Worm (Caenorhabditis elegans) whole organism, L1 larva: ENCODE results near the gene cku-80.
A peak's percentile ranks its signal among the peaks of the same experiment; 100 is the strongest.

Experiments
- C04F5.9 ChIP-seq: sonication (generic microtip); optimal IDR thresholded peaks from 2 replicates; lab custom pipeline; 2016; ENCODE audit warnings: missing genetic modification characterization, missing compliant biosample characterization
- C16A3.4 ChIP-seq: fragments of 150-350 bp; optimal IDR thresholded peaks from 2 replicates; lab custom pipeline; 2014; ENCODE audit warnings: missing biosample characterization, missing genetic modification characterization
- F16B12.6 ChIP-seq: fragments of 150-350 bp; optimal IDR thresholded peaks from 2 replicates; lab custom pipeline; 2014; ENCODE audit warnings: missing biosample characterization, missing genetic modification characterization
- aly-2 ChIP-seq: fragments of 150-350 bp; optimal IDR thresholded peaks from 2 replicates; lab custom pipeline; 2014; ENCODE audit warnings: missing biosample characterization, missing genetic modification characterization
- ceh-8 ChIP-seq: fragments of 200-800 bp; sonication (Bioruptor generic); optimal IDR thresholded peaks from 2 replicates; lab custom pipeline; 2018; ENCODE audit warnings: mild to moderate bottlenecking, missing genetic modification characterization, moderate library complexity, missing compliant biosample characterization
- ceh-82 ChIP-seq, 3 experiments: fragments of 150-350 bp in 1 of 3; sonication (generic microtip) in 2 of 3; optimal IDR thresholded peaks; 2 replicates each; lab custom pipeline; 2014 to 2017; ENCODE audit warnings: missing biosample characterization in 3 of 3, missing genetic modification characterization in 3 of 3
- ceh-88 ChIP-seq: fragments of 200-800 bp; sonication (Bioruptor generic); IDR thresholded peaks from 2 replicates; pipeline ENCODE4 v1.3.6; 2022; ENCODE audit warnings: missing genetic modification characterization, missing compliant biosample characterization
- ceh-90 ChIP-seq: sonication (generic microtip); optimal IDR thresholded peaks from 2 replicates; lab custom pipeline; 2016; ENCODE audit warnings: missing genetic modification characterization, missing compliant biosample characterization
- ces-1 ChIP-seq: fragments of 150-350 bp; optimal IDR thresholded peaks from 2 replicates; lab custom pipeline; 2014; ENCODE audit warnings: missing biosample characterization, missing genetic modification reagents, missing genetic modification characterization
- dsc-1 ChIP-seq: sonication (generic microtip); optimal IDR thresholded peaks from 2 replicates; lab custom pipeline; 2016; ENCODE audit warnings: mild to moderate bottlenecking, missing genetic modification characterization, missing compliant biosample characterization
- efl-3 ChIP-seq: fragments of 200-800 bp; sonication (Bioruptor generic); optimal IDR thresholded peaks from 2 replicates; lab custom pipeline; 2018; ENCODE audit warnings: mild to moderate bottlenecking, missing genetic modification characterization, missing compliant biosample characterization
- egl-13 ChIP-seq: sonication (generic microtip); optimal IDR thresholded peaks from 2 replicates; lab custom pipeline; 2016; ENCODE audit warnings: missing genotype, missing genetic modification reagents, missing genetic modification characterization, missing compliant biosample characterization
- egl-27 ChIP-seq, 2 experiments: fragments of 150-350 bp in 1 of 2; sonication (generic microtip); optimal IDR thresholded peaks; 3 replicates each; lab custom pipeline; 2017 to 2018; ENCODE audit warnings: missing biosample characterization in 2 of 2, missing genetic modification characterization in 2 of 2, missing genetic modification reagents in 2 of 2
- elt-2 ChIP-seq: sonication (generic microtip); optimal IDR thresholded peaks from 2 replicates; lab custom pipeline; 2016; ENCODE audit warnings: missing genetic modification characterization, mild to moderate bottlenecking, inconsistent platforms, missing compliant biosample characterization, missing genetic modification reagents
- elt-3 ChIP-seq, 6 experiments: fragments of 150-350 bp in 1 of 6; sonication (generic microtip); optimal IDR thresholded peaks; 2 replicates each; lab custom pipeline; 2017 to 2018; ENCODE audit warnings: missing biosample characterization in 6 of 6, missing genetic modification characterization in 6 of 6, inconsistent platforms in 1 of 6
- fkh-10 ChIP-seq: sonication (generic microtip); optimal IDR thresholded peaks from 2 replicates; lab custom pipeline; 2017; ENCODE audit warnings: missing biosample characterization, missing genetic modification reagents, missing genetic modification characterization
- fkh-8 ChIP-seq: sonication (generic microtip); optimal IDR thresholded peaks from 2 replicates; lab custom pipeline; 2016; ENCODE audit warnings: mild to moderate bottlenecking, missing genetic modification characterization, missing compliant biosample characterization
- fos-1 ChIP-seq: fragments of 150-350 bp; optimal IDR thresholded peaks from 2 replicates; lab custom pipeline; 2014; ENCODE audit warnings: missing biosample characterization, missing genetic modification characterization
- grh-1 ChIP-seq: fragments of 200-800 bp; sonication (Bioruptor generic); IDR thresholded peaks from 2 replicates; pipeline ENCODE4 v1.3.6; 2022; ENCODE audit warnings: missing genetic modification reagents, missing genetic modification characterization, missing compliant biosample characterization
- hlh-4 ChIP-seq: sonication (generic microtip); optimal IDR thresholded peaks from 2 replicates; lab custom pipeline; 2016; ENCODE audit warnings: mild to moderate bottlenecking, missing genetic modification characterization, missing compliant biosample characterization
- irx-1 ChIP-seq: sonication (generic microtip); optimal IDR thresholded peaks from 2 replicates; lab custom pipeline; 2016; ENCODE audit warnings: missing genetic modification characterization, missing compliant biosample characterization
- isw-1 ChIP-seq: fragments of 200-800 bp; sonication (Bioruptor generic); IDR thresholded peaks from 2 replicates; pipeline ENCODE4 v1.3.6; 2022; ENCODE audit warnings: missing genetic modification characterization, missing compliant biosample characterization
- lin-13 ChIP-seq: fragments of 150-350 bp; optimal IDR thresholded peaks from 2 replicates; lab custom pipeline; 2014; ENCODE audit warnings: missing biosample characterization, missing genetic modification reagents, missing genetic modification characterization
- lin-14 ChIP-seq: fragments of 200-800 bp; sonication (Bioruptor generic); optimal IDR thresholded peaks from 2 replicates; lab custom pipeline; 2018; ENCODE audit warnings: mild to moderate bottlenecking, missing genetic modification characterization, moderate library complexity, missing compliant biosample characterization
- lin-35 ChIP-seq, 2 experiments: fragments of 150-350 bp; optimal IDR thresholded peaks; 2 replicates each; lab custom pipeline; 2014; ENCODE audit warnings: missing biosample characterization in 2 of 2, missing genetic modification characterization in 2 of 2, missing genetic modification reagents in 2 of 2
- lir-3 ChIP-seq: sonication (generic microtip); optimal IDR thresholded peaks from 2 replicates; lab custom pipeline; 2016; ENCODE audit warnings: mild to moderate bottlenecking, missing genetic modification characterization, moderate library complexity, missing compliant biosample characterization; ENCODE audit not compliant: poor library complexity
- lsy-2 ChIP-seq, 2 experiments: fragments of 150-350 bp; optimal IDR thresholded peaks; 2 replicates each; lab custom pipeline; 2014; ENCODE audit warnings: missing biosample characterization in 2 of 2, missing genetic modification characterization in 2 of 2
- mep-1 ChIP-seq: fragments of 150-350 bp; optimal IDR thresholded peaks from 2 replicates; lab custom pipeline; 2014; ENCODE audit warnings: missing biosample characterization, missing genetic modification characterization
- nhr-11 ChIP-seq: fragments of 150-350 bp; optimal IDR thresholded peaks from 2 replicates; lab custom pipeline; 2014; ENCODE audit warnings: missing biosample characterization, missing genetic modification characterization
- nhr-12 ChIP-seq: sonication (generic microtip); optimal IDR thresholded peaks from 2 replicates; lab custom pipeline; 2017; ENCODE audit warnings: missing biosample characterization, missing genetic modification characterization
- nhr-20 ChIP-seq: sonication (generic microtip); optimal IDR thresholded peaks from 2 replicates; lab custom pipeline; 2016; ENCODE audit warnings: mild to moderate bottlenecking, missing genetic modification characterization, missing compliant biosample characterization
- nhr-47 ChIP-seq: sonication (generic microtip); optimal IDR thresholded peaks from 2 replicates; lab custom pipeline; 2016; ENCODE audit warnings: mild to moderate bottlenecking, missing genetic modification characterization, moderate library complexity, missing compliant biosample characterization
- nhr-71 ChIP-seq: sonication (generic microtip); optimal IDR thresholded peaks from 2 replicates; lab custom pipeline; 2016; ENCODE audit warnings: mild to moderate bottlenecking, missing genetic modification characterization, moderate library complexity, missing compliant biosample characterization
- nhr-85 ChIP-seq: sonication (generic microtip); peaks from one replicate; lab custom pipeline; 2016; ENCODE audit warnings: missing genetic modification characterization, inconsistent platforms, missing compliant biosample characterization
- nhr-90 ChIP-seq: sonication (generic microtip); optimal IDR thresholded peaks from 2 replicates; lab custom pipeline; 2016; ENCODE audit warnings: mild to moderate bottlenecking, missing genetic modification characterization, missing compliant biosample characterization; ENCODE audit not compliant: poor library complexity
- pqm-1 ChIP-seq: sonication (generic microtip); optimal IDR thresholded peaks from 3 replicates; lab custom pipeline; 2017; ENCODE audit warnings: missing biosample characterization, missing genetic modification characterization
- rnt-1 ChIP-seq: sonication (generic microtip); optimal IDR thresholded peaks from 2 replicates; lab custom pipeline; 2016; ENCODE audit warnings: mild to moderate bottlenecking, missing genetic modification characterization, moderate library complexity, missing compliant biosample characterization
- skn-1 ChIP-seq: fragments of 150-350 bp; optimal IDR thresholded peaks from 2 replicates; lab custom pipeline; 2014; ENCODE audit warnings: missing biosample characterization, missing genetic modification characterization
- snpc-4 ChIP-seq: fragments of 150-350 bp; optimal IDR thresholded peaks from 2 replicates; lab custom pipeline; 2014; ENCODE audit warnings: missing biosample characterization, missing genetic modification characterization
- sox-4 ChIP-seq: sonication (generic microtip); optimal IDR thresholded peaks from 2 replicates; lab custom pipeline; 2016; ENCODE audit warnings: missing genetic modification characterization, missing compliant biosample characterization
- swsn-7 ChIP-seq: sonication (generic microtip); optimal IDR thresholded peaks from 2 replicates; lab custom pipeline; 2016; ENCODE audit warnings: missing genetic modification characterization, missing compliant biosample characterization
- tbx-2 ChIP-seq: sonication (generic microtip); optimal IDR thresholded peaks from 2 replicates; lab custom pipeline; 2016; ENCODE audit warnings: missing genetic modification characterization, missing compliant biosample characterization
- tlp-1 ChIP-seq: fragments of 150-350 bp; optimal IDR thresholded peaks from 2 replicates; lab custom pipeline; 2014; ENCODE audit warnings: missing biosample characterization, missing genetic modification characterization
- unc-130 ChIP-seq: fragments of 150-350 bp; optimal IDR thresholded peaks from 2 replicates; lab custom pipeline; 2017; ENCODE audit warnings: missing biosample characterization, missing genetic modification characterization, inconsistent platforms
- unc-62 ChIP-seq: fragments of 150-350 bp; optimal IDR thresholded peaks from 2 replicates; lab custom pipeline; 2014; ENCODE audit warnings: missing biosample characterization, missing genetic modification reagents, missing genetic modification characterization
- unc-86 ChIP-seq: sonication (generic microtip); optimal IDR thresholded peaks from 2 replicates; lab custom pipeline; 2016; ENCODE audit warnings: missing genetic modification characterization, missing compliant biosample characterization
- unc-98 ChIP-seq: fragments of 200-800 bp; sonication (Bioruptor generic); IDR thresholded peaks from 2 replicates; pipeline ENCODE4 v1.3.6; 2022; ENCODE audit warnings: missing genetic modification characterization, missing compliant biosample characterization
- xbp-1 ChIP-seq: sonication (generic microtip); optimal IDR thresholded peaks from 2 replicates; lab custom pipeline; 2016; ENCODE audit warnings: missing genetic modification characterization, missing compliant biosample characterization
- zip-4 ChIP-seq: fragments of 200-800 bp; sonication (Bioruptor generic); optimal IDR thresholded peaks from 2 replicates; lab custom pipeline; 2018; ENCODE audit warnings: mild to moderate bottlenecking, missing genetic modification characterization, moderate library complexity, missing compliant biosample characterization
- ztf-4 ChIP-seq: fragments of 150-350 bp; optimal IDR thresholded peaks from 2 replicates; lab custom pipeline; 2014; ENCODE audit warnings: missing biosample characterization, missing genetic modification characterization

cku-80 gene

DNA sequence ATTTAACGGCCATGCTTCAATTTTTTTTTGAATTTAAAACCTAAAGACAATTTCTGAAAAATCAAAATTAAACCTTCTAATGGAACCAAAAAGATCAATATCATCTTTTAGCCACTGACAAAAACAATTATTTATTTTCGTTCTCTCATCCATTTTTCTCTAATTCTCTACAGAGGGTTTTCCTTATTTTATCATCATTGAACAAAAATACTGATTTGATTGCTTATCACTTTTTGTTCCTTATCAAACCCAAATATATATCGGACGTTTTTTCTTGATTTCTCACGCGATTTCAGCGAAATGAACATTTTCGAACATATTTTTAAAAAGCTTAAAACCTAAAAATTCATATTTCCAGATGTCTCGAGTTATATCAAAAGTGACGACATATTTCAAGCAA is 6.5 kb upstream of the cku-80 start, which contains the start of gene mpc-1 (continued):
- TF ChIP-seq ceh-82 (tag; optimal IDR thresholded peaks at IDR 0.05; lab: Kevin White, UChicago) (no peak), ceh-8 (GFP tag; lab: Kevin White, UChicago) (no peak), swsn-7 (tag; lab: Kevin White, UChicago) (no peak), egl-13 (no peak), ceh-88 (no peak), nhr-12 (tag; lab: Kevin White, UChicago) (no peak), C04F5.9 (tag; lab: Kevin White, UChicago) (no peak), nhr-71 (tag; lab: Kevin White, UChicago) (peak; percentile 53), fkh-10 (GFP tag; lab: Kevin White, UChicago) (no peak), unc-86 (tag; lab: Kevin White, UChicago) (no peak), pqm-1 (tag; lab: Kevin White, UChicago) (peak; percentile 53), lin-35 (GFP tag; optimal IDR thresholded peaks at IDR 0.05; lab: Kevin White, UChicago) (peak in 1 of 2 experiments; percentile 24), unc-62 (no peak), lir-3 (tag; lab: Kevin White, UChicago) (no peak), snpc-4 (no peak), unc-130 (tag; lab: Kevin White, UChicago) (no peak), efl-3 (GFP tag; lab: Kevin White, UChicago) (no peak), unc-98 (GFP tag; lab: Robert Waterston, UW) (no peak), tlp-1 (no peak), xbp-1 (no peak), ces-1 (no peak), nhr-11 (tag; lab: Kevin White, UChicago) (no peak), nhr-20 (tag; lab: Kevin White, UChicago) (peak; percentile 1), hlh-4 (tag; lab: Kevin White, UChicago) (no peak), egl-27 (tag; optimal IDR thresholded peaks at IDR 0.05; lab: Kevin White, UChicago) (no peak), aly-2 (tag; lab: Kevin White, UChicago) (no peak)

DNA sequence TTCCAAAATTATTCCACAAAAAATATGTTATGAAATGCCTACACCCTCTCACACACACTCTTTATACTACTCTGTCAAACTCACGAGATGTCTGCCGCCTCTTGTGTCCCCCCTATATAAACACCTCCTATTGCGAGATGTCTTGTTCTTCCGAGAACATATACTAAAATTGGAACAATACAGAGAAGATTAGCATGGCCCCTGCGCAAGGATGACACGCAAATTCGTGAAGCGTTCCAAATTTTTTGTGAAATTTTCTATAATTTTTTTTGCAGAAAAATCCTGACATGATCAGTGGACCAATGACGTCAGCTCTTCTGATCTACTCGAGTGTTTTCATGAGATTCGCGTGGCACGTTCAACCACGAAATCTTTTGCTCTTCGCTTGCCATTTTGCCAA is 5.6 kb upstream of the cku-80 start:
- TF ChIP-seq dsc-1 (tag; lab: Kevin White, UChicago), result peak; percentile 65
- peak; percentile 47; the same call in 1 of the 2 replicates for TF ChIP-seq grh-1 (GFP tag; lab: Robert Waterston, UW)
- TF ChIP-seq nhr-85, result peak; percentile 81
- TF ChIP-seq sox-4, result peak; percentile 13
- TF ChIP-seq snpc-4, result peak; percentile 98
- peak; percentile 82 for TF ChIP-seq nhr-47
- peak; percentile 33 for TF ChIP-seq skn-1 (tag; lab: Kevin White, UChicago)
- peak; percentile 67 for TF ChIP-seq lin-14
- peak; percentile 55 for TF ChIP-seq fkh-8 (tag; lab: Kevin White, UChicago)
- TF ChIP-seq tbx-2 (tag; lab: Kevin White, UChicago), result peak; percentile 33
- TF ChIP-seq unc-86 (tag; lab: Kevin White, UChicago), result peak; percentile 16
- TF ChIP-seq xbp-1, result peak; percentile 51
- peak; percentile 40 to 51 for TF ChIP-seq lsy-2 (tag; optimal IDR thresholded peaks at IDR 0.05; lab: Kevin White, UChicago)
- TF ChIP-seq aly-2 (tag; lab: Kevin White, UChicago), result peak; percentile 5
- TF ChIP-seq nhr-20 (tag; lab: Kevin White, UChicago), result peak; percentile 52
- TF ChIP-seq C16A3.4 (tag; lab: Kevin White, UChicago), result peak; percentile 47
- TF ChIP-seq lin-13, result peak; percentile 9
- TF ChIP-seq swsn-7 (tag; lab: Kevin White, UChicago), result peak; percentile 65
- TF ChIP-seq nhr-90 (tag; lab: Kevin White, UChicago), result peak; percentile 66
- TF ChIP-seq irx-1 (tag; lab: Kevin White, UChicago), result peak; percentile 33
- peak; percentile 41 for TF ChIP-seq isw-1 (GFP tag; lab: Robert Waterston, UW)
- peak; percentile 4 for TF ChIP-seq ceh-90 (tag; lab: Kevin White, UChicago)
- TF ChIP-seq lir-3 (tag; lab: Kevin White, UChicago), result peak; percentile 10
- peak; percentile 17 for TF ChIP-seq elt-2 (tag; lab: Kevin White, UChicago)
- TF ChIP-seq ztf-4 (tag; lab: Kevin White, UChicago), result peak; percentile 34
- peak in 1 of 6 experiments; percentile 16 for TF ChIP-seq elt-3 (tag; optimal IDR thresholded peaks at IDR 0.05; lab: Kevin White, UChicago)
- TF ChIP-seq zip-4 (GFP tag; lab: Kevin White, UChicago), result peak; percentile 53
- peak; percentile 11 for TF ChIP-seq fos-1
- TF ChIP-seq ceh-88, result 0 out of 2 replicates have a peak, but pooled peaks have one; percentile 37
- TF ChIP-seq rnt-1 (tag; lab: Kevin White, UChicago), result peak; percentile 23
- peak; percentile 3 to 46 for TF ChIP-seq lin-35 (GFP tag; optimal IDR thresholded peaks at IDR 0.05; lab: Kevin White, UChicago)
- TF ChIP-seq mep-1 (tag; lab: Kevin White, UChicago), result peak; percentile 50
- peak; percentile 18 for TF ChIP-seq F16B12.6 (tag; lab: Kevin White, UChicago)
- TF ChIP-seq nhr-71 (tag; lab: Kevin White, UChicago), result peak; percentile 73
